Worm (Caenorhabditis elegans) whole organism, L4 larva: ENCODE measurements around the gene srx-87.

ENCODE experiments used
- T26A8.4 ChIP-seq: fragments of 200-800 bp; sonication (Bioruptor generic); IDR thresholded peaks from 2 replicates; pipeline ENCODE4 v1.3.6; 2022; ENCODE audit warnings: missing genetic modification characterization, missing compliant biosample characterization
- ama-1 ChIP-seq: fragments of 150-350 bp; optimal IDR thresholded peaks from 2 replicates; lab custom pipeline; 2014; ENCODE audit warnings: inconsistent platforms, mixed read lengths
- ceh-62 ChIP-seq: sonication (generic microtip); optimal IDR thresholded peaks from 2 replicates; lab custom pipeline; 2017; ENCODE audit warnings: missing biosample characterization, missing genetic modification characterization
- daf-12 ChIP-seq: fragments of 150-350 bp; optimal IDR thresholded peaks from 2 replicates; lab custom pipeline; 2014; ENCODE audit warnings: missing biosample characterization, missing genetic modification reagents, missing genetic modification characterization
- dpl-1 ChIP-seq: fragments of 150-350 bp; optimal IDR thresholded peaks from 2 replicates; lab custom pipeline; 2014; ENCODE audit warnings: missing biosample characterization, missing genetic modification reagents, missing genetic modification characterization
- lin-15B ChIP-seq: fragments of 150-350 bp; sonication (generic microtip); optimal IDR thresholded peaks from 3 replicates; lab custom pipeline; 2014; ENCODE audit warnings: missing biosample characterization, missing genetic modification characterization
- mdl-1 ChIP-seq, 2 experiments: fragments of 150-350 bp in 1 of 2; sonication (generic microtip) in 1 of 2; optimal IDR thresholded peaks; 2 replicates each; lab custom pipeline; 2014 to 2017; ENCODE audit warnings: missing biosample characterization in 2 of 2, missing genetic modification characterization in 2 of 2
- nhr-237 ChIP-seq: sonication (generic microtip); optimal IDR thresholded peaks from 2 replicates; lab custom pipeline; 2017; ENCODE audit warnings: missing biosample characterization, missing genetic modification characterization
- pha-4 ChIP-seq, 2 experiments: fragments of 150-350 bp in 1 of 2; fragments of 200-800 bp in 1 of 2; sonication (Bioruptor generic) in 1 of 2; IDR thresholded peaks in 1 of 2; optimal IDR thresholded peaks in 1 of 2; 2 replicates each; pipeline versions ENCODE4 v1.3.6 to Lab custom; 2014 to 2022; ENCODE audit warnings: missing genetic modification characterization in 2 of 2, missing genetic modification reagents in 2 of 2, missing biosample characterization in 1 of 2, missing compliant biosample characterization in 1 of 2
- php-3 ChIP-seq: fragments of 200-800 bp; sonication (Bioruptor generic); IDR thresholded peaks from 2 replicates; pipeline ENCODE4 v1.3.6; 2022; ENCODE audit warnings: missing genetic modification reagents, missing genetic modification characterization, missing compliant biosample characterization
- skn-1 ChIP-seq: fragments of 150-350 bp; optimal IDR thresholded peaks from 2 replicates; lab custom pipeline; 2014; ENCODE audit warnings: missing biosample characterization, missing genetic modification characterization
- snpc-4 ChIP-seq: fragments of 150-350 bp; optimal IDR thresholded peaks from 2 replicates; lab custom pipeline; 2014; ENCODE audit warnings: missing biosample characterization, missing genetic modification characterization
- unc-62 ChIP-seq, 3 experiments: fragments of 150-350 bp in 1 of 3; sonication (generic microtip); optimal IDR thresholded peaks in 2 of 3; peaks in 1 of 3; 1 replicate in 1 of 3; 2 replicates in 2 of 3; lab custom pipeline; 2014 to 2017; ENCODE audit warnings: missing biosample characterization in 3 of 3, missing genetic modification characterization in 3 of 3, missing genetic modification reagents in 3 of 3, missing genotype in 1 of 3
- ztf-11 ChIP-seq: fragments of 150-350 bp; optimal IDR thresholded peaks from 2 replicates; lab custom pipeline; 2014; ENCODE audit warnings: missing biosample characterization, missing genetic modification characterization

DNA sequence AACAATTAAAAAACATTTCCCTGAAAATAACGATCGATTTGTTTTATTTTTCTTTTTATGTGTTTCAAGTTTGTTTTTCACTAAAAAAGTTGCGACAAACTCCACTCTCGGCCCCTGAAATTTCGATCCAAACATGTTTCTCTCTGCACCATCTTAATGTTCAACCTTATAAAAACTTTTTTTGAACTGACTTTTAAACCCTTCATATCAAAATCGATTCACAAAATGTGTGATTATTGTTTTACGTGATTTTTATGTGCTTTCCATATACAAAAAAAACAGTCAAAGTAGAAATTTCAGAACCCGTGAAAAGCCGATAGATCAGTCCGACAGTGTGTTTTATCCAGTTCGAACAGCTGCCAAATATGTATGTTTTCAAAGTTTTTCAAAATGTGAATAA, 37.1 kb upstream of the srx-87 start, which contains the start of gene ccch-1:
- TF ChIP-seq snpc-4 (tag; lab: Kevin White, UChicago) = no peak
- no peak for TF ChIP-seq unc-62 (GFP tag; optimal IDR thresholded peaks at IDR 0.05 in 1 of 2; lab: Kevin White, UChicago)
- no peak for TF ChIP-seq unc-62 (tag; optimal IDR thresholded peaks at IDR 0.05; lab: Kevin White, UChicago)
- TF ChIP-seq nhr-237 (tag; lab: Kevin White, UChicago) = no peak
- TF ChIP-seq skn-1 (tag; lab: Kevin White, UChicago) = no peak
- TF ChIP-seq php-3 (GFP tag; lab: Robert Waterston, UW) = no peak
- no peak for TF ChIP-seq T26A8.4 (GFP tag; lab: Robert Waterston, UW)
- TF ChIP-seq pha-4 (GFP tag; IDR thresholded peaks at IDR 0.05; lab: Robert Waterston, UW) = no peak
- no peak for TF ChIP-seq pha-4 (tag; optimal IDR thresholded peaks at IDR 0.05; lab: Kevin White, UChicago)
- TF ChIP-seq ceh-62 (tag; lab: Kevin White, UChicago) = no peak
- TF ChIP-seq ztf-11 = no peak
- TF ChIP-seq dpl-1 (GFP tag; lab: Kevin White, UChicago) = no peak
- no peak for TF ChIP-seq lin-15B (tag; lab: Kevin White, UChicago)
- TF ChIP-seq ama-1 = no peak
- TF ChIP-seq daf-12 (tag; lab: Kevin White, UChicago) = no peak
- TF ChIP-seq mdl-1 (tag; optimal IDR thresholded peaks at IDR 0.05; lab: Kevin White, UChicago) = no peak
